Worm (Caenorhabditis elegans) whole organism, young adult: ENCODE data around the gene dos-2.

Source experiments
- B0336.3 ChIP-seq: fragments of 200-800 bp; sonication (Bioruptor generic); IDR thresholded peaks from 2 replicates; pipeline ENCODE4 v1.3.6; 2022; ENCODE audit warnings: missing genetic modification characterization, missing compliant biosample characterization
- D2030.7 ChIP-seq: fragments of 200-800 bp; sonication (Bioruptor generic); IDR thresholded peaks from 2 replicates; pipeline ENCODE4 v1.3.6; 2022; ENCODE audit warnings: missing genetic modification reagents, missing genetic modification characterization, missing compliant biosample characterization
- aptf-2 ChIP-seq: fragments of 200-800 bp; sonication (Bioruptor generic); conservative IDR thresholded peaks from 2 replicates; pipeline ENCODE4 v1.3.6; 2022; ENCODE audit warnings: missing genetic modification reagents, missing genetic modification characterization, missing compliant biosample characterization
- ets-4 ChIP-seq: fragments of 200-800 bp; sonication (Bioruptor generic); optimal IDR thresholded peaks from 2 replicates; lab custom pipeline; 2018; ENCODE audit warnings: mild to moderate bottlenecking, missing genetic modification characterization, missing compliant biosample characterization
- lsy-27 ChIP-seq: sonication (generic microtip); optimal IDR thresholded peaks from 2 replicates; lab custom pipeline; 2017; ENCODE audit warnings: missing genetic modification characterization, mild to moderate bottlenecking, missing compliant biosample characterization, antibody characterized with exemption, missing genotype, borderline replicate concordance; ENCODE audit not compliant: insufficient read depth
- pha-4 ChIP-seq: fragments of 150-350 bp; sonication (generic microtip); optimal IDR thresholded peaks from 2 replicates; lab custom pipeline; 2014; ENCODE audit warnings: missing biosample characterization, missing genetic modification reagents, missing genetic modification characterization
- snpc-1.1 ChIP-seq: sonication (generic microtip); optimal IDR thresholded peaks from 2 replicates; lab custom pipeline; 2017; ENCODE audit warnings: missing genetic modification characterization, mild to moderate bottlenecking, missing compliant biosample characterization, antibody characterized with exemption, moderate library complexity, missing genotype, missing genetic modification reagents; ENCODE audit not compliant: insufficient read depth
- unc-62 ChIP-seq: fragments of 150-350 bp; optimal IDR thresholded peaks from 2 replicates; lab custom pipeline; 2014; ENCODE audit warnings: missing biosample characterization, missing genetic modification reagents, missing genetic modification characterization
- zim-3 ChIP-seq: sonication (generic microtip); optimal IDR thresholded peaks from 2 replicates; lab custom pipeline; 2017; ENCODE audit warnings: mild to moderate bottlenecking, missing genetic modification characterization, moderate library complexity, missing compliant biosample characterization

DNA sequence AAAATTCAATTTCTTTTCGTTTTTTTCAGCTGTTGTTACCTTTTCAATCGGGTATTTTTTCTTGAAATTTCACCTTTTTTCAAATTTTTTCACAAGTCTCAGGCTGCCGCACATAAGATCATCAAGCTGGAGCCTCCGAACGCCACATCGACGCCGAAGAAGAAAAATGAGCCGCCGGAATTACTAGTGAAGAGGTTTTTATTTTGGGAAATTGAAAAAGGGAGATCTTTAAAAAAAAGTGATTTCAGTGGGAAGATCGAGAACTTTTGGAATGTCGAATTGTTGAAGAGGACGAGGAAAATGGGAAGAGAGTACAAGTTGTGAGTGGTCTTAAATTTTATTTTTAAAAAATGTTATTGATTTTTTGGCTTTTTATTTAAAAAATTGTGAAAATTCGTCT, 26.0 kb upstream of the dos-2 start, which contains the start of gene sea-2:
- no peak for TF ChIP-seq ets-4
- no peak for TF ChIP-seq D2030.7 (GFP tag; lab: Robert Waterston, UW)
- no peak for TF ChIP-seq snpc-1.1 (tag; lab: Kevin White, UChicago)
- TF ChIP-seq unc-62 (GFP tag; lab: Kevin White, UChicago), result no peak
- no peak for TF ChIP-seq lsy-27
- no peak for TF ChIP-seq B0336.3 (GFP tag; lab: Robert Waterston, UW)
- no peak for TF ChIP-seq zim-3 (tag; lab: Kevin White, UChicago)
- TF ChIP-seq pha-4 (tag; lab: Kevin White, UChicago), result no peak
- no peak for TF ChIP-seq aptf-2 (GFP tag; lab: Robert Waterston, UW)
